Fruit fly (Drosophila melanogaster): ENCODE data around the gene SdhD.

SdhD gene

dm6 chr3R:23725711-23726349 is 34.6 kb downstream of the SdhD start (continued):
- no peak for TF ChIP-seq CG17186 (GFP tag; optimal IDR thresholded peaks at IDR 0.05)
- TF ChIP-seq cas (GFP tag; IDR thresholded peaks at IDR 0.05), result no peak
- TF ChIP-seq en (GFP tag; optimal IDR thresholded peaks at IDR 0.05), result no peak
- no peak for TF ChIP-seq tgo (GFP tag; IDR thresholded peaks at IDR 0.05)
- no peak for TF ChIP-seq CG13424 (tag; optimal IDR thresholded peaks at IDR 0.05)
- TF ChIP-seq gsb-n (tag; optimal IDR thresholded peaks at IDR 0.05), result no peak
- no peak for TF ChIP-seq mld (GFP tag; IDR thresholded peaks at IDR 0.05; ENCODE audit: partially characterized antibody)
- TF ChIP-seq CG17612 (GFP tag; IDR thresholded peaks at IDR 0.05), result 0 out of 2 replicates have a peak, but pooled peaks have one; percentile 7
- TF ChIP-seq Opbp (GFP tag; IDR thresholded peaks at IDR 0.05; ENCODE audit: partially characterized antibody), result no peak
- peak; percentile 19 for TF ChIP-seq scrt (GFP tag; optimal IDR thresholded peaks at IDR 0.05)
- peak; percentile 26 for TF ChIP-seq CG9437 (GFP tag; optimal IDR thresholded peaks at IDR 0.05)
- TF ChIP-seq CrebB (tag; optimal IDR thresholded peaks at IDR 0.05), result peak; percentile 32
- TF ChIP-seq Sry-β (GFP tag; optimal IDR thresholded peaks at IDR 0.05), result no peak
- peak; percentile 30 for TF ChIP-seq wek (GFP tag; optimal IDR thresholded peaks at IDR 0.05)
- no peak for TF ChIP-seq CG6683 (GFP tag; optimal IDR thresholded peaks at IDR 0.05)
- no peak for TF ChIP-seq bab2 (GFP tag; optimal IDR thresholded peaks at IDR 0.05)
- no peak for TF ChIP-seq BEAF-32 (GFP tag; optimal IDR thresholded peaks at IDR 0.05)
- peak; percentile 34 for TF ChIP-seq CG18619 (GFP tag; optimal IDR thresholded peaks at IDR 0.05)
- no peak for TF ChIP-seq CG6813 (GFP tag; optimal IDR thresholded peaks at IDR 0.05)
- no peak for TF ChIP-seq psq (GFP tag; optimal IDR thresholded peaks at IDR 0.05)
- no peak for TF ChIP-seq CG14050 (GFP tag; IDR thresholded peaks at IDR 0.05)
- peak; percentile 46; the same call in 1 of the 2 replicates for TF ChIP-seq vvl (GFP tag; IDR thresholded peaks at IDR 0.05)
- TF ChIP-seq CG15601 (tag; optimal IDR thresholded peaks at IDR 0.05), result peak; percentile 35
- TF ChIP-seq Oaz (GFP tag; IDR thresholded peaks at IDR 0.05), result no peak
- TF ChIP-seq Xbp1 (GFP tag; optimal IDR thresholded peaks at IDR 0.05), result no peak
- no peak for TF ChIP-seq Bteb2 (GFP tag; optimal IDR thresholded peaks at IDR 0.05)
- no peak for TF ChIP-seq hth (optimal IDR thresholded peaks at IDR 0.05)
- no peak for TF ChIP-seq Dip3 (GFP tag; optimal IDR thresholded peaks at IDR 0.05)
- TF ChIP-seq CG3065 (GFP tag; optimal IDR thresholded peaks at IDR 0.05), result no peak
- no peak for TF ChIP-seq chn (GFP tag; optimal IDR thresholded peaks at IDR 0.05)
- no peak for TF ChIP-seq Ssrp (tag; optimal IDR thresholded peaks at IDR 0.05)
- no peak for TF ChIP-seq CG17829 (tag; optimal IDR thresholded peaks at IDR 0.05)
- no peak for TF ChIP-seq maf-S (GFP tag; optimal IDR thresholded peaks at IDR 0.05)
- no peak for TF ChIP-seq CG6854 (GFP tag; optimal IDR thresholded peaks at IDR 0.05)
- no peak for TF ChIP-seq PHDP (tag; optimal IDR thresholded peaks at IDR 0.05)
- no peak for TF ChIP-seq CG11504 (tag; optimal IDR thresholded peaks at IDR 0.05)
- TF ChIP-seq klu (GFP tag; IDR thresholded peaks at IDR 0.05), result no peak
- TF ChIP-seq ara (GFP tag; IDR thresholded peaks at IDR 0.05), result no peak
- peak; percentile 71 for TF ChIP-seq abd-A (tag; optimal IDR thresholded peaks at IDR 0.05)
- TF ChIP-seq fru (optimal IDR thresholded peaks at IDR 0.05), result no peak
- TF ChIP-seq seq (GFP tag; IDR thresholded peaks at IDR 0.05), result no peak
- no peak for TF ChIP-seq br (optimal IDR thresholded peaks at IDR 0.05)
- TF ChIP-seq CG13775 (GFP tag; optimal IDR thresholded peaks at IDR 0.05), result peak; percentile 11
- TF ChIP-seq CG18599 (GFP tag; optimal IDR thresholded peaks at IDR 0.05), result peak; percentile 66
- no peak for TF ChIP-seq CG15479 (GFP tag; optimal IDR thresholded peaks at IDR 0.05)
- TF ChIP-seq gt (GFP tag; IDR thresholded peaks at IDR 0.05), result no peak
- TF ChIP-seq CG12219 (GFP tag; optimal IDR thresholded peaks at IDR 0.05), result no peak
- TF ChIP-seq Side (GFP tag; optimal IDR thresholded peaks at IDR 0.05), result no peak
- no peak for TF ChIP-seq GATAe (GFP tag; conservative IDR thresholded peaks at IDR 0.05)
- no peak for TF ChIP-seq CG8290 (GFP tag; optimal IDR thresholded peaks at IDR 0.05)
- peak in 1 of 2 experiments; percentile 65 for TF ChIP-seq CG8290 (tag; optimal IDR thresholded peaks at IDR 0.05)

All from whole organism, embryonic.